Fruit fly (Drosophila melanogaster): ENCODE results near the gene CG31407.

The CG31407 gene

dm6 chr3R:10048842-10049527 is 24.0 kb upstream of the CG31407 start, which contains the start of gene ohgt (continued):
- TF ChIP-seq zfh2 (GFP tag; optimal IDR thresholded peaks at IDR 0.05) (no peak), CG7271 (tag; optimal IDR thresholded peaks at IDR 0.05) (no peak), abd-A (tag; optimal IDR thresholded peaks at IDR 0.05) (no peak), CG18262 (tag; optimal IDR thresholded peaks at IDR 0.05) (peak; percentile 44), CG12769 (tag; optimal IDR thresholded peaks at IDR 0.05) (no peak), CG12071 (GFP tag; optimal IDR thresholded peaks at IDR 0.05) (no peak), Fer3 (tag; optimal IDR thresholded peaks at IDR 0.05) (no peak), Nf-YC (tag; optimal IDR thresholded peaks at IDR 0.05) (peak; percentile 44), CG14667 (GFP tag; IDR thresholded peaks at IDR 0.05) (no peak), stwl (tag; optimal IDR thresholded peaks at IDR 0.05) (no peak), HLHmδ (GFP tag; optimal IDR thresholded peaks at IDR 0.05) (no peak), Hr51 (GFP tag; optimal IDR thresholded peaks at IDR 0.05) (no peak), slbo (GFP tag; IDR thresholded peaks at IDR 0.05) (no peak), CG3407 (GFP tag; optimal IDR thresholded peaks at IDR 0.05) (no peak), gem (tag; optimal IDR thresholded peaks at IDR 0.05) (no peak), H2.0 (GFP tag; IDR thresholded peaks at IDR 0.05) (no peak), jumu (GFP tag; optimal IDR thresholded peaks at IDR 0.05) (no peak), Neu2 (GFP tag; optimal IDR thresholded peaks at IDR 0.05; ENCODE audit: borderline replicate concordance) (no peak), CG8388 (GFP tag; optimal IDR thresholded peaks at IDR 0.05) (no peak), CG17328 (GFP tag; IDR thresholded peaks at IDR 0.05) (no peak), Hmr (GFP tag; optimal IDR thresholded peaks at IDR 0.05) (no peak), Oli (tag; optimal IDR thresholded peaks at IDR 0.05) (no peak), CG32532 (GFP tag; IDR thresholded peaks at IDR 0.05) (no peak), phol (tag; optimal IDR thresholded peaks at IDR 0.05) (peak; percentile 50), pb (GFP tag; optimal IDR thresholded peaks at IDR 0.05) (no peak), Trl (optimal IDR thresholded peaks at IDR 0.05) (no peak), Trl (GFP tag; optimal IDR thresholded peaks at IDR 0.05) (peak; percentile 4), CG8281 (tag; optimal IDR thresholded peaks at IDR 0.05) (no peak), Fer2 (tag; optimal IDR thresholded peaks at IDR 0.05) (no peak), CG1647 (GFP tag; optimal IDR thresholded peaks at IDR 0.05) (no peak), CG9797 (GFP tag; optimal IDR thresholded peaks at IDR 0.05) (no peak), p53 (GFP tag; optimal IDR thresholded peaks at IDR 0.05) (no peak), mld (GFP tag; IDR thresholded peaks at IDR 0.05; ENCODE audit: partially characterized antibody) (no peak), Asciz (GFP tag; optimal IDR thresholded peaks at IDR 0.05) (no peak), CG11560 (tag; IDR thresholded peaks at IDR 0.05) (no peak), CG17361 (GFP tag; IDR thresholded peaks at IDR 0.05) (peak; percentile 96), CG11456 (GFP tag; IDR thresholded peaks at IDR 0.05) (no peak), Dad (GFP tag; optimal IDR thresholded peaks at IDR 0.05) (no peak), CG4617 (GFP tag; optimal IDR thresholded peaks at IDR 0.05; ENCODE audit: borderline replicate concordance) (peak; percentile 63), HLH54F (GFP tag; optimal IDR thresholded peaks at IDR 0.05) (no peak), Hsf (GFP tag; optimal IDR thresholded peaks at IDR 0.05) (peak; percentile 1), CG12155 (GFP tag; optimal IDR thresholded peaks at IDR 0.05) (peak; percentile 38), Side (GFP tag; optimal IDR thresholded peaks at IDR 0.05) (no peak), ATbp (GFP tag; optimal IDR thresholded peaks at IDR 0.05) (no peak), Dfd (GFP tag; optimal IDR thresholded peaks at IDR 0.05) (no peak), CG4404 (GFP tag; IDR thresholded peaks at IDR 0.05) (no peak), CG12659 (GFP tag; optimal IDR thresholded peaks at IDR 0.05) (peak; percentile 32), ranshi (GFP tag; IDR thresholded peaks at IDR 0.05) (no peak), stc (GFP tag; IDR thresholded peaks at IDR 0.05) (no peak), pho (GFP tag; optimal IDR thresholded peaks at IDR 0.05) (peak; percentile 14), GATAe (GFP tag; conservative IDR thresholded peaks at IDR 0.05) (no peak)

Data from whole organism, embryonic.